Worm (Caenorhabditis elegans): ENCODE data around the gene srap-1.

srap-1 gene

DNA sequence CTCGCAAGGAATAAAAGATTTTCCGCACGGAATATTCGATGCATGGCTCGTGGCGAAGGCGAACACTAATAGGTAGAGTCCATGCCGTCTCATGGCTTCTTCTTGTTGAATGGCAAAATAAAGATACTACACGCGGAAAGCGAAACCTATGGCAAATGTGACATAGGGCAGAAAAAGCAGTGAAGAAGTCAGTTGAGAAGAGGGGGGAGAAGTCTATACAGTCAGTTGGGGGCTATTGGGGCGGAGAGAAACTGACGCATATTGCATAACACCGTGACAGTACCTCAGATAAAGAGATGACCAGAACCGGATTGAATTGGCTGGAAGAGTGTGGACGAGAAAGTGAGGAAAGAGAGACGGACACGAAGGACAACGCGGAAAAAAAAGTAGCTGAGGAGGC is 44.4 kb downstream of the srap-1 start, which contains the start of gene T06D8.10:
Gene T06D8.10 (minus strand): TSS at position 101 of the 400 bp plus-strand sequence.
- TF ChIP-seq K02D7.2 (tag; optimal IDR thresholded peaks at IDR 0.05) (no peak), unc-86 (tag; optimal IDR thresholded peaks at IDR 0.05) (no peak), elt-2 (tag; optimal IDR thresholded peaks at IDR 0.05) (no peak), ceh-45 (GFP tag; IDR thresholded peaks at IDR 0.05) (no peak), pha-2 (tag; optimal IDR thresholded peaks at IDR 0.05) (no peak), sdc-2 (tag; optimal IDR thresholded peaks at IDR 0.05) (peak; percentile 11)

DNA sequence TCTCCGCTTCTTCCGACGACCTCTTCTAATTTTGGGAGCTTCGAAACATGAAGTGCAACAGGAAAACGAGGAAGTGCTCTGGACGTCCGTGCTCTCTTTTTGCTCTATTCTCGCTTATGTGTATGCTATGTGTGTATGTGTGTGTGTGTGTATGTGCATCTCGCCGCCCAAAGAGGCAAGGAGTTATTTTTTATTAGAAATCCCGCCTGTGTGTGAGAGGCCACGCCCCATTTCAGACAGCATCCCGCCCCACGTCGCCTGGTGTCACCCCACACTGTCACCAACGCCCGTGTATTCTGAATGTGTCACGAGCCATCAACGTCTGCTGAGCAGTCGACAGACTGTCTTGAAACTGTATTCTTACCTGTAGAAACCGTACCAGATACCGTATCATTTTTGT is 52.5 kb downstream of the srap-1 start, which contains the start of gene T05B9.2:
Gene T05B9.2 (plus strand): TSS at position 301 of the 400 bp plus-strand sequence.
- TF ChIP-seq nhr-11 (tag; optimal IDR thresholded peaks at IDR 0.05), result no peak
- TF ChIP-seq ahr-1 (tag; optimal IDR thresholded peaks at IDR 0.05), result no peak
- no peak for TF ChIP-seq gmeb-2 (tag; optimal IDR thresholded peaks at IDR 0.05)
- TF ChIP-seq unc-3 (GFP tag; conservative IDR thresholded peaks at IDR 0.05), result no peak
- TF ChIP-seq unc-3 (tag; optimal IDR thresholded peaks at IDR 0.05), result no peak
- TF ChIP-seq ceh-48 (tag; optimal IDR thresholded peaks at IDR 0.05), result no peak
- TF ChIP-seq dmd-4 (tag; optimal IDR thresholded peaks at IDR 0.05; ENCODE audit: borderline replicate concordance), result no peak
- TF ChIP-seq ceh-22 (tag; optimal IDR thresholded peaks at IDR 0.05), result no peak
- no peak for TF ChIP-seq unc-86 (tag; optimal IDR thresholded peaks at IDR 0.05)
- no peak for TF ChIP-seq npax-4 (tag; optimal IDR thresholded peaks at IDR 0.05)
- TF ChIP-seq pax-1 (tag; optimal IDR thresholded peaks at IDR 0.05), result no peak

DNA sequence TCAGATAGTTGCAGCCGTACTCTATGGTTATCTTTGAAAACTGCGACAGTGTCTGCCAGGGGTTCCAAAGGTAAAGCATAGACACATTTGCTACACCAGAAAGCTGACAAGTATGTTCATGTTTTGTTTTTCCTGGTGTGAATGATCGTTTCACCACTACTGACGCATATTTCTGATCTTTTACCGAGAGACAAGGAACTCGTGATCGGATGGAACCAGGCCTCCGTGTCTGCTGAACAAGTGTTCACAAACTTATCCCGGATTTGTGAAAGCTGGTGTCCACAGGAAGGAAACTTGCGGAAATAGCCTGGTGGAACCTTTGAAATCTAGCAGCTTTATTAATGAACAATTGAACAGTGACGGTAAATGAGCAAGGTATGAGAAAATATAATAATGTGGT is 56.7 kb downstream of the srap-1 start:
- TF ChIP-seq Y22D7AL.16 (tag; optimal IDR thresholded peaks at IDR 0.05), result no peak
- TF ChIP-seq ama-1 (optimal IDR thresholded peaks at IDR 0.05), result no peak
- no peak for TF ChIP-seq ztf-16 (tag; optimal IDR thresholded peaks at IDR 0.05)
- TF ChIP-seq C08G9.2 (tag; optimal IDR thresholded peaks at IDR 0.05), result no peak
- no peak for TF ChIP-seq hlh-8 (tag; optimal IDR thresholded peaks at IDR 0.05)
- TF ChIP-seq npax-4 (tag; optimal IDR thresholded peaks at IDR 0.05), result no peak
- TF ChIP-seq pax-1 (tag; optimal IDR thresholded peaks at IDR 0.05), result no peak
- no peak for TF ChIP-seq ceh-14 (tag; optimal IDR thresholded peaks at IDR 0.05)
- TF ChIP-seq unc-42 (tag; optimal IDR thresholded peaks at IDR 0.05), result no peak
- no peak for TF ChIP-seq F13H6.1 (tag; optimal IDR thresholded peaks at IDR 0.05)
- TF ChIP-seq unc-3 (GFP tag; conservative IDR thresholded peaks at IDR 0.05), result no peak
- no peak for TF ChIP-seq unc-3 (tag; optimal IDR thresholded peaks at IDR 0.05)
- no peak for TF ChIP-seq unc-55 (GFP tag; optimal IDR thresholded peaks at IDR 0.05)
- TF ChIP-seq madf-2 (tag; optimal IDR thresholded peaks at IDR 0.05), result no peak
- no peak for TF ChIP-seq nhr-232 (tag; optimal IDR thresholded peaks at IDR 0.05)
- TF ChIP-seq ceh-45 (GFP tag; IDR thresholded peaks at IDR 0.05), result no peak

DNA sequence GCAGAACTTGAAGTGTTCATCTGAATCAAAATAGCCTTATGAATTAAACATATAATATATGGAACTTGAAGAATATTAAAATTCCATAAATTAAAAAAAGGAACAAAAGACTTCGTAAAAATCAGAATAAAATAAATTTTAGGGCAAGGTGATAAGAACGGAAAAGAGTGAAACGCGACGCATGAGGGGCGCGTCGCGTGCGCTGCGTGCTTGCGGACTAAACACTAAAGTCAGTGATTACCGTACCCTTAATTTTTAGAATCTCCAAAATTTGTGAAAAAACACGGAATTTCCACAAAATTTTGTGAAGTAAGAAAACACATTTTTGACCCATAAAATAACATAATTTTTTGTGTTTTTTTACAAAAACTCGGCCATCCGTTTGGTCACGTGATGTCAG is 58.2 kb downstream of the srap-1 start, which contains the start of gene T05B9.1:
Gene T05B9.1 (minus strand): TSS at position 20 of the 400 bp plus-strand sequence.
- TF ChIP-seq elt-2 (tag; optimal IDR thresholded peaks at IDR 0.05) (no peak), nhr-11 (tag; optimal IDR thresholded peaks at IDR 0.05) (no peak), ceh-30 (tag; optimal IDR thresholded peaks at IDR 0.05) (no peak), gmeb-2 (tag; optimal IDR thresholded peaks at IDR 0.05) (no peak), F13H6.1 (tag; optimal IDR thresholded peaks at IDR 0.05) (no peak), ref-2 (tag; optimal IDR thresholded peaks at IDR 0.05) (no peak), fkh-6 (tag; optimal IDR thresholded peaks at IDR 0.05) (no peak)

ce11 chrII:11268822-11269221 is 65.8 kb downstream of the srap-1 start, which contains the start of gene cut-1:
TSS of gene cut-1 (plus strand) at chrII:11269122.
- TF ChIP-seq hlh-30 (tag; optimal IDR thresholded peaks at IDR 0.05; ENCODE audit: insufficient read depth) (no peak), K02D7.2 (tag; optimal IDR thresholded peaks at IDR 0.05) (no peak), ceh-2 (tag; optimal IDR thresholded peaks at IDR 0.05) (no peak), ref-2 (tag; optimal IDR thresholded peaks at IDR 0.05) (no peak), hlh-6 (tag; optimal IDR thresholded peaks at IDR 0.05) (no peak), hlh-15 (tag; optimal IDR thresholded peaks at IDR 0.05) (no peak), ceh-19 (GFP tag; optimal IDR thresholded peaks at IDR 0.05) (no peak), ceh-6 (GFP tag; optimal IDR thresholded peaks at IDR 0.05) (no peak), che-1 (tag; optimal IDR thresholded peaks at IDR 0.05) (no peak), ceh-31 (tag; optimal IDR thresholded peaks at IDR 0.05) (no peak), lim-6 (tag; optimal IDR thresholded peaks at IDR 0.05) (no peak), C38D4.7 (GFP tag; optimal IDR thresholded peaks at IDR 0.05) (no peak), ceh-48 (tag; optimal IDR thresholded peaks at IDR 0.05) (no peak), sox-4 (tag; optimal IDR thresholded peaks at IDR 0.05) (no peak), pax-1 (tag; optimal IDR thresholded peaks at IDR 0.05) (no peak), unc-86 (tag; optimal IDR thresholded peaks at IDR 0.05) (no peak)

Measured in whole organism, late embryonic.